Fruit fly (Drosophila melanogaster) whole organism, pupa: ENCODE results near the gene CG2267.

ENCODE experiments used
- CG10348 ChIP-seq: fragments of 200-800 bp; sonication (Bioruptor generic); IDR thresholded peaks from 2 replicates; pipeline ENCODE4 v1.3.6; 2022; ENCODE audit warnings: missing biosample characterization, missing genetic modification characterization
- CG12605 ChIP-seq: fragments of 200-800 bp; sonication (Bioruptor generic); IDR thresholded peaks from 2 replicates; pipeline ENCODE4 v1.3.6; 2022; ENCODE audit warnings: missing biosample characterization, missing genetic modification characterization
- CG13204 ChIP-seq: fragments of 200-800 bp; sonication (Bioruptor generic); optimal IDR thresholded peaks from 2 replicates; lab custom pipeline; 2018; ENCODE audit warnings: missing biosample characterization, mild to moderate bottlenecking, missing genetic modification characterization, moderate library complexity
- CG15710 ChIP-seq: fragments of 200-800 bp; sonication (Bioruptor generic); optimal IDR thresholded peaks from 2 replicates; lab custom pipeline; 2018; ENCODE audit warnings: missing biosample characterization, mild to moderate bottlenecking, missing genetic modification characterization, moderate library complexity
- CG17806 ChIP-seq: fragments of 200-800 bp; sonication (Bioruptor generic); optimal IDR thresholded peaks from 2 replicates; lab custom pipeline; 2018; ENCODE audit warnings: missing biosample characterization, mild to moderate bottlenecking, missing genetic modification characterization, moderate library complexity
- CG32121 ChIP-seq: fragments of 200-800 bp; sonication (Bioruptor generic); IDR thresholded peaks from 2 replicates; pipeline ENCODE4 v1.3.6; 2022; ENCODE audit warnings: missing biosample characterization, missing genetic modification characterization
- CG34367 ChIP-seq: fragments of 200-800 bp; sonication (Bioruptor generic); optimal IDR thresholded peaks from 2 replicates; lab custom pipeline; 2018; ENCODE audit warnings: missing biosample characterization, mild to moderate bottlenecking, missing genetic modification characterization
- CG4496 ChIP-seq: fragments of 200-800 bp; sonication (Bioruptor generic); IDR thresholded peaks from 3 replicates; pipeline ENCODE4 v1.3.6; 2022; ENCODE audit warnings: missing biosample characterization, missing genetic modification characterization
- CG8159 ChIP-seq: fragments of 200-800 bp; sonication (Bioruptor generic); optimal IDR thresholded peaks from 3 replicates; lab custom pipeline; 2018; ENCODE audit warnings: missing biosample characterization, mild to moderate bottlenecking, missing genetic modification characterization, moderate library complexity
- CG8301 ChIP-seq: fragments of 200-800 bp; sonication (Bioruptor generic); optimal IDR thresholded peaks from 2 replicates; lab custom pipeline; 2018; ENCODE audit warnings: missing biosample characterization, mild to moderate bottlenecking, missing genetic modification characterization
- CG9948 ChIP-seq: fragments of 200-800 bp; sonication (Bioruptor generic); optimal IDR thresholded peaks from 2 replicates; lab custom pipeline; 2018; ENCODE audit warnings: missing biosample characterization, mild to moderate bottlenecking, missing genetic modification characterization, moderate library complexity
- D1 ChIP-seq: fragments of 200-800 bp; sonication (Bioruptor generic); optimal IDR thresholded peaks from 2 replicates; lab custom pipeline; 2018; ENCODE audit warnings: missing biosample characterization, mild to moderate bottlenecking, missing genetic modification characterization, moderate library complexity
- EcR ChIP-seq: fragments of 200-800 bp; sonication (Bioruptor generic); optimal IDR thresholded peaks from 3 replicates; lab custom pipeline; 2019; ENCODE audit warnings: missing biosample characterization, missing genetic modification characterization, mild to moderate bottlenecking, moderate library complexity, missing genetic modification reagents
- Ets98B ChIP-seq: fragments of 200-800 bp; sonication (Bioruptor generic); IDR thresholded peaks from 2 replicates; pipeline ENCODE4 v1.3.6; 2022; ENCODE audit warnings: missing biosample characterization, missing genetic modification characterization
- Pif1A ChIP-seq: fragments of 200-800 bp; sonication (Bioruptor generic); optimal IDR thresholded peaks from 3 replicates; lab custom pipeline; 2016; ENCODE audit warnings: missing biosample characterization, missing genetic modification characterization
- Pif1B ChIP-seq: fragments of 200-800 bp; sonication (Bioruptor generic); optimal IDR thresholded peaks from 3 replicates; lab custom pipeline; 2016; ENCODE audit warnings: missing biosample characterization, missing genetic modification characterization
- Snoo ChIP-seq: fragments of 200-800 bp; sonication (Bioruptor generic); optimal IDR thresholded peaks from 3 replicates; lab custom pipeline; 2017; ENCODE audit warnings: missing biosample characterization, mild to moderate bottlenecking, missing genetic modification characterization, inconsistent platforms
- fd96Ca ChIP-seq: fragments of 200-800 bp; sonication (Bioruptor generic); IDR thresholded peaks from 3 replicates; pipeline ENCODE4 v1.3.6; 2022; ENCODE audit warnings: missing biosample characterization, missing genetic modification characterization
- gl ChIP-seq: fragments of 200-800 bp; sonication (Bioruptor generic); optimal IDR thresholded peaks from 2 replicates; lab custom pipeline; 2018; ENCODE audit warnings: missing biosample characterization, mild to moderate bottlenecking, missing genetic modification characterization

Gene CG2267

dm6 chr3R:30590845-30591244 lies 38.0 kb downstream of the CG2267 start:
- TF ChIP-seq CG8159 (tag; lab: Kevin White, UChicago) (no peak), gl (tag; lab: Kevin White, UChicago) (no peak), CG34367 (no peak), CG4496 (GFP tag; lab: Robert Waterston, UW) (no peak), CG12605 (GFP tag; lab: Robert Waterston, UW) (no peak), fd96Ca (GFP tag; lab: Robert Waterston, UW) (no peak), Ets98B (GFP tag; lab: Robert Waterston, UW) (no peak), CG13204 (GFP tag; lab: Kevin White, UChicago) (no peak), CG9948 (no peak), CG8301 (tag; lab: Kevin White, UChicago) (no peak), Pif1B (GFP tag; lab: Kevin White, UChicago) (no peak), CG10348 (no peak)

- TF ChIP-seq CG17806 (tag; lab: Kevin White, UChicago) (no peak), CG8159 (tag; lab: Kevin White, UChicago) (peak; percentile 19), CG10348 (no peak), Ets98B (GFP tag; lab: Robert Waterston, UW) (no peak), Pif1B (GFP tag; lab: Kevin White, UChicago) (peak; percentile 3), CG13204 (GFP tag; lab: Kevin White, UChicago) (no peak), D1 (no peak), gl (tag; lab: Kevin White, UChicago) (no peak), Snoo (tag; lab: Kevin White, UChicago) (no peak), fd96Ca (GFP tag; lab: Robert Waterston, UW) (no peak), CG32121 (GFP tag; lab: Robert Waterston, UW) (no peak), CG8301 (tag; lab: Kevin White, UChicago) (no peak), Pif1A (GFP tag; lab: Kevin White, UChicago) (no peak), CG34367 (no peak), CG15710 (tag; lab: Kevin White, UChicago) (no peak)
Observed at dm6 chr3R:30590237-30590636, 38.6 kb downstream of the CG2267 start.

DNA sequence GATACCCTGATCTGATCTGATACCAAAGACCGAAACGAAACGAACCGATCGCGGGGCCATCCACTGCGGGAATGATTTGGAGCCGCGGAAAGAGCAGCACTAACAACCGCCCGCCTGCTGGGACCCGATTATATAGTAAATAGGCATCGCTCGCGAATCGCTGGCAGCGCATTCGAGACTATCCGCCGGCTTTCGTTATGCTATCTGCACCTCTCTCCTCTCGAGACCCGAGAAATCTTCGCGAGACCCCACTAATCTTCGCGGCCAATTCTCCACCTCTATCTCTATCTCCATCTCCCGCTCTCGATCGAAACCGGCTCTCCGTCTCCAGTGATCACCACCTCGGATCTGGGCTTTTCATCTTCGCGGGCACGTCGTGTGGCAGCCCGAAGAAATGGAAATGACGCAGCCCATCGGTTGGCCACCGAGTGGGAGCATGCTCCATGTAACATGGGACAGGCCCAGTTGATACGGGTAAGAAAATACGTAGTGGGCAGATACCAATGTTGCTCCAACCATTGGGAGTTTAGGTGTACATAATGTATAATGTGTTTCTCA lies 41.6 kb downstream of the CG2267 start, which contains the start of gene CG9717:
TSS of gene CG9717 (minus strand) at position 107 of the 558 bp plus-strand sequence.
- TF ChIP-seq CG12605 (GFP tag; lab: Robert Waterston, UW) (peak; percentile 14; the same call in 1 of the 2 replicates), CG32121 (GFP tag; lab: Robert Waterston, UW) (no peak), CG4496 (GFP tag; lab: Robert Waterston, UW) (peak; percentile 53; the same call in 2 of the 3 replicates)

- TF ChIP-seq CG10348 (no peak), CG15710 (tag; lab: Kevin White, UChicago) (no peak)
Observed at dm6 chr3R:30583542-30583941, 45.3 kb downstream of the CG2267 start, which contains the start of gene Rpt6R. TSS of gene Rpt6R (minus strand) at chr3R:30583697.

- TF ChIP-seq Pif1A (GFP tag; lab: Kevin White, UChicago) = no peak
- TF ChIP-seq CG4496 (GFP tag; lab: Robert Waterston, UW) = no peak
- TF ChIP-seq Ets98B (GFP tag; lab: Robert Waterston, UW) = no peak
- TF ChIP-seq CG9948 = no peak
- TF ChIP-seq CG8159 (tag; lab: Kevin White, UChicago) = no peak
- no peak for TF ChIP-seq Snoo (tag; lab: Kevin White, UChicago)
- no peak for TF ChIP-seq gl (tag; lab: Kevin White, UChicago)
- no peak for TF ChIP-seq EcR (GFP tag; lab: Kevin White, UChicago)
- no peak for TF ChIP-seq D1
- TF ChIP-seq CG34367 = no peak
- no peak for TF ChIP-seq fd96Ca (GFP tag; lab: Robert Waterston, UW)
- no peak for TF ChIP-seq Pif1B (GFP tag; lab: Kevin White, UChicago)
Observed at dm6 chr3R:30579129-30579528, 49.7 kb downstream of the CG2267 start, which contains the start of gene CG9702. TSS of gene CG9702 (plus strand) at chr3R:30579429.
